Worm (Caenorhabditis elegans) whole organism, young adult: ENCODE data around the gene T28D6.7.
A peak's percentile ranks its signal among the peaks of the same experiment; 100 is the strongest.

Experiments
- C17E4.6 ChIP-seq: fragments of 200-800 bp; sonication (Bioruptor generic); IDR thresholded peaks from 2 replicates; pipeline ENCODE4 v1.3.6; 2022; ENCODE audit warnings: missing genetic modification reagents, missing genetic modification characterization, missing compliant biosample characterization
- F33H1.4 ChIP-seq: fragments of 200-800 bp; sonication (Bioruptor generic); IDR thresholded peaks from 2 replicates; pipeline ENCODE4 v1.3.6; 2022; ENCODE audit warnings: missing genetic modification reagents, missing genetic modification characterization, missing compliant biosample characterization
- F55B11.4 ChIP-seq: sonication (generic microtip); optimal IDR thresholded peaks from 2 replicates; lab custom pipeline; 2016; ENCODE audit warnings: missing compliant biosample characterization, missing genetic modification characterization, borderline replicate concordance; ENCODE audit not compliant: insufficient read depth
- F57A8.1 ChIP-seq: fragments of 200-800 bp; sonication (Bioruptor generic); optimal IDR thresholded peaks from 2 replicates; lab custom pipeline; 2018; ENCODE audit warnings: mild to moderate bottlenecking, missing genetic modification characterization, moderate library complexity, missing compliant biosample characterization
- T26A5.8 ChIP-seq: sonication (generic microtip); optimal IDR thresholded peaks from 2 replicates; lab custom pipeline; 2016; ENCODE audit warnings: missing genetic modification characterization, missing compliant biosample characterization
- Y53F4B.3 ChIP-seq: fragments of 200-800 bp; sonication (Bioruptor generic); IDR thresholded peaks from 2 replicates; pipeline ENCODE4 v1.3.6; 2022; ENCODE audit warnings: missing genetic modification reagents, missing genetic modification characterization, missing compliant biosample characterization
- Y79H2A.3 ChIP-seq: fragments of 200-800 bp; sonication (Bioruptor generic); conservative IDR thresholded peaks from 2 replicates; pipeline ENCODE4 v1.3.6; 2022; ENCODE audit warnings: missing genetic modification reagents, missing genetic modification characterization, missing compliant biosample characterization
- ZK185.1 ChIP-seq: sonication (generic microtip); optimal IDR thresholded peaks from 2 replicates; lab custom pipeline; 2016; ENCODE audit warnings: mild to moderate bottlenecking, missing genetic modification characterization, missing compliant biosample characterization; ENCODE audit not compliant: poor library complexity, severe bottlenecking
- ama-1 ChIP-seq, 3 experiments: fragments of 150-350 bp in 1 of 3; sonication (generic microtip) in 2 of 3; optimal IDR thresholded peaks; 2 replicates each; lab custom pipeline; 2014 to 2018; ENCODE audit warnings: missing biosample characterization in 2 of 3, missing genetic modification characterization in 2 of 3, missing genetic modification reagents in 2 of 3
- athp-1 ChIP-seq: sonication (generic microtip); optimal IDR thresholded peaks from 2 replicates; lab custom pipeline; 2017; ENCODE audit warnings: mild to moderate bottlenecking, missing genetic modification characterization, missing compliant biosample characterization
- attf-3 ChIP-seq: fragments of 200-800 bp; sonication (Bioruptor generic); conservative IDR thresholded peaks from 2 replicates; pipeline ENCODE4 v1.3.6; 2022; ENCODE audit warnings: missing genetic modification reagents, missing genetic modification characterization, missing compliant biosample characterization
- bed-2 ChIP-seq: fragments of 200-800 bp; sonication (Bioruptor generic); IDR thresholded peaks from 2 replicates; pipeline ENCODE4 v1.3.6; 2022; ENCODE audit warnings: missing genetic modification reagents, missing genetic modification characterization, missing compliant biosample characterization
- ccch-3 ChIP-seq: fragments of 200-800 bp; sonication (Bioruptor generic); optimal IDR thresholded peaks from 2 replicates; lab custom pipeline; 2018; ENCODE audit warnings: mild to moderate bottlenecking, missing genetic modification characterization, missing compliant biosample characterization
- die-1 ChIP-seq: sonication (generic microtip); optimal IDR thresholded peaks from 2 replicates; lab custom pipeline; 2016; ENCODE audit warnings: missing genotype, mild to moderate bottlenecking, missing genetic modification characterization, missing compliant biosample characterization
- efl-1 ChIP-seq: fragments of 150-350 bp; optimal IDR thresholded peaks from 2 replicates; lab custom pipeline; 2014; ENCODE audit warnings: missing biosample characterization, missing genetic modification reagents, missing genetic modification characterization
- egl-44 ChIP-seq: fragments of 200-800 bp; sonication (Bioruptor generic); IDR thresholded peaks from 2 replicates; pipeline ENCODE4 v1.3.6; 2022; ENCODE audit warnings: missing genetic modification reagents, missing genetic modification characterization, missing compliant biosample characterization
- egrh-3 ChIP-seq: fragments of 200-800 bp; sonication (Bioruptor generic); IDR thresholded peaks from 2 replicates; pipeline ENCODE4 v1.3.6; 2022; ENCODE audit warnings: missing genetic modification reagents, missing genetic modification characterization, missing compliant biosample characterization
- ekl-4 ChIP-seq: fragments of 200-800 bp; sonication (Bioruptor generic); IDR thresholded peaks from 2 replicates; pipeline ENCODE4 v1.3.6; 2022; ENCODE audit warnings: missing genetic modification reagents, missing genetic modification characterization, missing compliant biosample characterization
- him-1 ChIP-seq: sonication (generic microtip); optimal IDR thresholded peaks from 2 replicates; lab custom pipeline; 2016; ENCODE audit warnings: missing genotype, missing genetic modification reagents, missing genetic modification characterization, missing compliant biosample characterization
- hlh-12 ChIP-seq: sonication (generic microtip); optimal IDR thresholded peaks from 2 replicates; lab custom pipeline; 2016; ENCODE audit warnings: missing genetic modification characterization, missing compliant biosample characterization
- hrde-1 ChIP-seq: sonication (generic microtip); optimal IDR thresholded peaks from 2 replicates; lab custom pipeline; 2016; ENCODE audit warnings: missing genetic modification characterization, mild to moderate bottlenecking, missing compliant biosample characterization, moderate library complexity, missing genotype, missing genetic modification reagents, borderline replicate concordance
- lag-1 ChIP-seq: fragments of 200-800 bp; sonication (Bioruptor generic); IDR thresholded peaks from 2 replicates; pipeline ENCODE4 v1.3.6; 2022; ENCODE audit warnings: missing genetic modification reagents, missing genetic modification characterization, missing compliant biosample characterization
- let-526 ChIP-seq: fragments of 200-800 bp; sonication (Bioruptor generic); IDR thresholded peaks from 2 replicates; pipeline ENCODE4 v1.3.6; 2022; ENCODE audit warnings: missing genetic modification reagents, missing genetic modification characterization, missing compliant biosample characterization
- lin-35 ChIP-seq, 3 experiments: fragments of 150-350 bp in 2 of 3; sonication (generic microtip) in 1 of 3; optimal IDR thresholded peaks; 2 replicates each; lab custom pipeline; 2014 to 2018; ENCODE audit warnings: missing biosample characterization in 3 of 3, missing genetic modification characterization in 3 of 3, missing genetic modification reagents in 3 of 3
- lsy-27 ChIP-seq: sonication (generic microtip); optimal IDR thresholded peaks from 2 replicates; lab custom pipeline; 2017; ENCODE audit warnings: missing genetic modification characterization, mild to moderate bottlenecking, missing compliant biosample characterization, antibody characterized with exemption, missing genotype, borderline replicate concordance; ENCODE audit not compliant: insufficient read depth
- madf-10 ChIP-seq: sonication (generic microtip); optimal IDR thresholded peaks from 2 replicates; lab custom pipeline; 2016; ENCODE audit warnings: mild to moderate bottlenecking, missing genetic modification characterization, missing compliant biosample characterization
- madf-6 ChIP-seq: fragments of 200-800 bp; sonication (Bioruptor generic); IDR thresholded peaks from 2 replicates; pipeline ENCODE4 v1.3.6; 2022; ENCODE audit warnings: missing genetic modification reagents, missing genetic modification characterization, missing compliant biosample characterization
- madf-8 ChIP-seq: fragments of 200-800 bp; sonication (Bioruptor generic); conservative IDR thresholded peaks from 2 replicates; pipeline ENCODE4 v1.3.6; 2022; ENCODE audit warnings: missing genetic modification reagents, missing genetic modification characterization, missing compliant biosample characterization
- mes-4 ChIP-seq: sonication (generic microtip); optimal IDR thresholded peaks from 2 replicates; lab custom pipeline; 2016; ENCODE audit warnings: missing genotype, missing genetic modification characterization, missing compliant biosample characterization
- nfya-2 ChIP-seq: fragments of 200-800 bp; sonication (Bioruptor generic); IDR thresholded peaks from 2 replicates; pipeline ENCODE4 v1.3.6; 2022; ENCODE audit warnings: missing genetic modification reagents, missing genetic modification characterization, missing compliant biosample characterization
- nfyb-1 ChIP-seq: fragments of 200-800 bp; sonication (Bioruptor generic); IDR thresholded peaks from 2 replicates; pipeline ENCODE4 v1.3.6; 2022; ENCODE audit warnings: missing genetic modification reagents, missing genetic modification characterization, missing compliant biosample characterization
- nhr-120 ChIP-seq: fragments of 200-800 bp; sonication (Bioruptor generic); IDR thresholded peaks from 2 replicates; pipeline ENCODE4 v1.3.6; 2022; ENCODE audit warnings: missing genetic modification characterization, missing compliant biosample characterization
- nhr-27 ChIP-seq: fragments of 200-800 bp; sonication (Bioruptor generic); optimal IDR thresholded peaks from 2 replicates; lab custom pipeline; 2018; ENCODE audit warnings: mild to moderate bottlenecking, missing genetic modification characterization, moderate library complexity, missing compliant biosample characterization
- nhr-90 ChIP-seq: sonication (generic microtip); optimal IDR thresholded peaks from 2 replicates; lab custom pipeline; 2016; ENCODE audit warnings: missing genotype, mild to moderate bottlenecking, missing genetic modification characterization, missing compliant biosample characterization
- pha-4 ChIP-seq: fragments of 150-350 bp; sonication (generic microtip); optimal IDR thresholded peaks from 2 replicates; lab custom pipeline; 2014; ENCODE audit warnings: missing biosample characterization, missing genetic modification reagents, missing genetic modification characterization
- rec-8 ChIP-seq, 2 experiments: sonication (generic microtip); optimal IDR thresholded peaks; 2 replicates each; lab custom pipeline; 2016; ENCODE audit warnings: mild to moderate bottlenecking in 2 of 2, missing genetic modification characterization in 2 of 2, missing genetic modification reagents in 2 of 2, missing genotype in 2 of 2, missing biosample characterization in 1 of 2, missing compliant biosample characterization in 1 of 2, moderate library complexity in 1 of 2
- repo-1 ChIP-seq: sonication (generic microtip); optimal IDR thresholded peaks from 2 replicates; lab custom pipeline; 2017; ENCODE audit warnings: mild to moderate bottlenecking, missing genetic modification characterization, missing compliant biosample characterization
- rpc-1 ChIP-seq, 2 experiments: fragments of 150-350 bp in 1 of 2; sonication (generic microtip) in 1 of 2; optimal IDR thresholded peaks; 2 replicates each; lab custom pipeline; 2014 to 2018; ENCODE audit warnings: missing biosample characterization in 1 of 2, missing genetic modification characterization in 1 of 2, missing genetic modification reagents in 1 of 2, missing genotype in 1 of 2
- tbp1 ChIP-seq: fragments of 200-800 bp; sonication (Bioruptor generic); optimal IDR thresholded peaks from 2 replicates; lab custom pipeline; 2018; ENCODE audit warnings: mild to moderate bottlenecking, missing genetic modification characterization, missing compliant biosample characterization
- unc-130 ChIP-seq: sonication (generic microtip); optimal IDR thresholded peaks from 2 replicates; lab custom pipeline; 2016; ENCODE audit warnings: missing genetic modification reagents, missing genetic modification characterization, missing compliant biosample characterization
- ztf-22 ChIP-seq: fragments of 200-800 bp; sonication (Bioruptor generic); optimal IDR thresholded peaks from 2 replicates; lab custom pipeline; 2018; ENCODE audit warnings: mild to moderate bottlenecking, missing genetic modification characterization, moderate library complexity, missing compliant biosample characterization
- ztf-26 ChIP-seq: sonication (generic microtip); optimal IDR thresholded peaks from 2 replicates; lab custom pipeline; 2017; ENCODE audit warnings: missing genetic modification characterization, missing compliant biosample characterization
- ztf-28 ChIP-seq: fragments of 200-800 bp; sonication (Bioruptor generic); IDR thresholded peaks from 2 replicates; pipeline ENCODE4 v1.3.6; 2022; ENCODE audit warnings: missing genetic modification reagents, missing genetic modification characterization, missing compliant biosample characterization

T28D6.7 gene

ce11 chrIII:11332306-11332705 lies 14.0 kb downstream of the T28D6.7 start:
- no peak for TF ChIP-seq him-1 (tag; lab: Kevin White, UChicago)
- TF ChIP-seq lag-1 (GFP tag; lab: Robert Waterston, UW): no peak
- no peak for TF ChIP-seq Y53F4B.3 (GFP tag; lab: Robert Waterston, UW)

DNA sequence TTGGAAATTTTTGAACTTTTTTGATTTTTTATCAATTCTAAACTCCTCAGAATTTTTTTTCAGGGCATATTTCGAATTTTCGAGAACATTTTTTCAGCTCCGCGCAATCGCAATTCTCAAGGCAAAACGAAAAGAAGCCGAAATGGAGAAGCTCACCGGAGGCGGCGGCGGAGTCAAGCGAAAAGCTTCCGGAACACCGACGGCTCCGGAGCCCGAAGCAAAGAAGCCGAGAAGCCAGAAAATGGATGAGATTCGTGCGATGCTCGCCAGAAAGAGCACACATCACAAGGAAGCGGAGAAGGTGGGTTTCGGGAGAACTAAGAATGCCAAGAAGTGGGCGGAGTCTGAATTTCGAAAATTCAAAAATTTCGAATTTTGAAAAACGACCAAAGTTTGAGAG lies 22.2 kb downstream of the T28D6.7 start:
- TF ChIP-seq egrh-3 (peak; percentile 40; the same call in 1 of the 2 replicates), ccch-3 (GFP tag; lab: Kevin White, UChicago) (no peak)
- TF ChIP-seq, all 124 proteins: peak for 1

DNA sequence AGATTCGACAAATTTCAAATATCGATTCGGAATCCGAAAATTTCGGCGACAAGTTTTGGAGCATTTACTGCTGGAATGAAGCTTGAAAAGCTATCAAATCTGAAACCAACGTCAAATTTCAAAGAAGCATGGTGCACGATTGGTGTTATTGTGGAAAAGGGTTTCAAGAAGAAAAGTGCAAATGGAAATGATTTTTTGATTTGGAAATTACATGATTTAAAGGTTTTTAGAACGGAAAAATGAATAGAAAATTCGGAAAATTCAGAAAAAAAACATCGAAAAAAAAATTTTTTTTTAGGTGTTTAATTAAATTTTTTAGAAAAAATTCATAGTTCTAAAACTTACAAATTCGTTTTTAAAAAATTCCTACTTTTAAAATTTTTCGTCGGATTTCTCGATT lies 28.2 kb downstream of the T28D6.7 start, which contains the start of gene teg-1:
TSS of gene teg-1 (minus strand) at position 101 of the 400 bp plus-strand sequence.
- TF ChIP-seq rec-8 (tag; optimal IDR thresholded peaks at IDR 0.05; lab: Kevin White, UChicago) (no peak), Y79H2A.3 (GFP tag; lab: Robert Waterston, UW) (no peak), rpc-1 (optimal IDR thresholded peaks at IDR 0.05; lab: Kevin White, UChicago) (no peak), rpc-1 (tag; optimal IDR thresholded peaks at IDR 0.05; lab: Kevin White, UChicago) (no peak), F57A8.1 (GFP tag; lab: Kevin White, UChicago) (no peak), ekl-4 (no peak), athp-1 (tag; lab: Kevin White, UChicago) (no peak), nfyb-1 (GFP tag; lab: Robert Waterston, UW) (no peak), T26A5.8 (tag; lab: Kevin White, UChicago) (no peak), C17E4.6 (GFP tag; lab: Robert Waterston, UW) (no peak), let-526 (GFP tag; lab: Robert Waterston, UW) (no peak), madf-10 (tag; lab: Kevin White, UChicago) (no peak), unc-130 (GFP tag; lab: Kevin White, UChicago) (no peak), ztf-28 (GFP tag; lab: Robert Waterston, UW) (no peak), madf-8 (GFP tag; lab: Robert Waterston, UW) (no peak), hlh-12 (tag; lab: Kevin White, UChicago) (no peak), nfya-2 (GFP tag; lab: Robert Waterston, UW) (no peak), mes-4 (tag; lab: Kevin White, UChicago) (no peak)

DNA sequence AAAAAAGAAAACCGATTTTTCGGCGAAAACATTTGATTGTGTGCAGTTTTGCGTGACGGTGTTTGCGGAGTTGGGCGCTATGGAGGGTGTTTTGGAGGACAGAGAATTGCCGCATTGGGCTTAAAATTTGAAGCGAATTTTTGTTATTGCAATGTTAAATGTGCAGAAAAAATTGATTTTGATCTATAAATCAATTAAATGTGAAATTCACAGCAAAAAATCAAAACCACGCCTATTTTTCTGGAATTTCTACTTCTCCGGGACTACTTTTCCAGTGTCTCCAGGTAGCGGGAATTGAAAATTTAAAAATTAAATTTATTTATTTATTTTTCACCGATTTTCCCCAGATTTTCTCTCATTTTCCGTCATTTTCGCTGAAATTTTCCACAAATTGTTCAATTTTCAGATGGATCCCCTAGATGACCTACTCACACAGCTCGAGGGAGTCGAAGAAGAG lies 29.1 kb downstream of the T28D6.7 start, which contains the start of gene mcm-10:
TSS of gene mcm-10 (plus strand) at position 407 of the 457 bp plus-strand sequence.
- peak; percentile 29 for TF ChIP-seq ztf-26 (tag; lab: Kevin White, UChicago)
- TF ChIP-seq nhr-120 (GFP tag; lab: Robert Waterston, UW): no peak
- TF ChIP-seq die-1 (tag; lab: Kevin White, UChicago): no peak
- TF ChIP-seq F55B11.4 (tag; lab: Kevin White, UChicago): no peak
- no peak for TF ChIP-seq nhr-27 (tag; lab: Kevin White, UChicago)
- no peak; the same call in 1 of the 2 replicates for TF ChIP-seq attf-3 (GFP tag; lab: Robert Waterston, UW)
- no peak for TF ChIP-seq hrde-1
- no peak for TF ChIP-seq repo-1
- no peak for TF ChIP-seq lsy-27 (tag; lab: Kevin White, UChicago)
- no peak for TF ChIP-seq mes-4 (tag; lab: Kevin White, UChicago)
- peak; percentile 26; the same call in 1 of the 2 replicates for TF ChIP-seq F33H1.4
- no peak for TF ChIP-seq ZK185.1 (tag; lab: Kevin White, UChicago)
- TF ChIP-seq nhr-90 (tag; lab: Kevin White, UChicago): no peak
- TF ChIP-seq egl-44 (GFP tag; lab: Robert Waterston, UW): no peak
- TF ChIP-seq lin-35 (GFP tag; optimal IDR thresholded peaks at IDR 0.05; lab: Kevin White, UChicago): peak in 1 of 3 experiments; percentile 73
- TF ChIP-seq madf-6 (GFP tag; lab: Robert Waterston, UW): no peak; the same call in 1 of the 2 replicates
- no peak for TF ChIP-seq nfya-2 (GFP tag; lab: Robert Waterston, UW)
- no peak for TF ChIP-seq pha-4 (tag; lab: Kevin White, UChicago)
- peak; percentile 61 for TF ChIP-seq efl-1 (GFP tag; lab: Kevin White, UChicago)
- no peak for TF ChIP-seq tbp1 (GFP tag; lab: Kevin White, UChicago)
- TF ChIP-seq ztf-22 (GFP tag; lab: Kevin White, UChicago): no peak
- TF ChIP-seq ama-1 (optimal IDR thresholded peaks at IDR 0.05; lab: Kevin White, UChicago): no peak
- TF ChIP-seq ama-1 (GFP tag; optimal IDR thresholded peaks at IDR 0.05; lab: Kevin White, UChicago): no peak
- no peak; the same call in 1 of the 2 replicates for TF ChIP-seq bed-2
